Fruit fly (Drosophila melanogaster) whole organism, embryonic: Measurements from ENCODE around the gene kirre.

Experiments
- Asciz ChIP-seq: fragments of 200-800 bp; sonication (Bioruptor generic); optimal IDR thresholded peaks from 2 replicates; lab custom pipeline; 2017; ENCODE audit warnings: missing biosample characterization, mild to moderate bottlenecking, missing genetic modification characterization, missing genetic modification reagents
- Atf6 ChIP-seq: fragments of 200-800 bp; sonication (Bioruptor generic); IDR thresholded peaks from 2 replicates; pipeline ENCODE4 v1.3.6; 2022; ENCODE audit warnings: missing biosample characterization, missing genetic modification characterization
- CG10147 ChIP-seq: fragments of 200-800 bp; sonication (Bioruptor generic); optimal IDR thresholded peaks from 2 replicates; lab custom pipeline; 2019; ENCODE audit warnings: missing biosample characterization, mild to moderate bottlenecking, missing genetic modification characterization, moderate library complexity
- CG10366 ChIP-seq: fragments of 200-800 bp; sonication (Bioruptor generic); IDR thresholded peaks from 2 replicates; pipeline ENCODE4 v1.3.6; 2022; ENCODE audit warnings: missing biosample characterization, missing genetic modification characterization
- CG11504 ChIP-seq: fragments of 200-800 bp; sonication (Bioruptor generic); optimal IDR thresholded peaks from 3 replicates; lab custom pipeline; 2019; ENCODE audit warnings: missing biosample characterization, mild to moderate bottlenecking, missing genetic modification characterization, moderate library complexity
- CG11696 ChIP-seq: fragments of 200-800 bp; sonication (Bioruptor generic); IDR thresholded peaks from 2 replicates; pipeline ENCODE4 v1.3.6; 2022; ENCODE audit warnings: missing biosample characterization, missing genetic modification characterization
- CG12299 ChIP-seq: fragments of 200-800 bp; sonication (Bioruptor generic); optimal IDR thresholded peaks from 2 replicates; lab custom pipeline; 2018; ENCODE audit warnings: missing biosample characterization, mild to moderate bottlenecking, missing genetic modification characterization
- CG14050 ChIP-seq: fragments of 200-800 bp; sonication (Bioruptor generic); IDR thresholded peaks from 3 replicates; pipeline ENCODE4 v1.3.6; 2022; ENCODE audit warnings: missing biosample characterization, missing genetic modification characterization
- CG14860 ChIP-seq: fragments of 200-800 bp; sonication (Bioruptor generic); IDR thresholded peaks from 3 replicates; pipeline ENCODE4 v1.3.6; 2022; ENCODE audit warnings: missing biosample characterization, missing genetic modification characterization; ENCODE audit not compliant: partially characterized antibody
- CG14965 ChIP-seq: fragments of 200-800 bp; sonication (Bioruptor generic); optimal IDR thresholded peaks from 2 replicates; lab custom pipeline; 2016; ENCODE audit warnings: missing biosample characterization, missing genetic modification characterization, borderline replicate concordance
- CG15601 ChIP-seq: fragments of 200-800 bp; sonication (Bioruptor generic); optimal IDR thresholded peaks from 3 replicates; lab custom pipeline; 2019; ENCODE audit warnings: missing biosample characterization, mild to moderate bottlenecking, missing genetic modification characterization, moderate library complexity
- CG1602 ChIP-seq: fragments of 200-800 bp; sonication (Bioruptor generic); optimal IDR thresholded peaks from 3 replicates; lab custom pipeline; 2016; ENCODE audit warnings: missing biosample characterization, missing genetic modification characterization
- CG31441 ChIP-seq: fragments of 200-800 bp; sonication (Bioruptor generic); IDR thresholded peaks from 2 replicates; pipeline ENCODE4 v1.3.6; 2022; ENCODE audit warnings: missing biosample characterization, missing genetic modification characterization
- CG32532 ChIP-seq: fragments of 200-800 bp; sonication (Bioruptor generic); IDR thresholded peaks from 2 replicates; pipeline ENCODE4 v1.3.6; 2022; ENCODE audit warnings: missing biosample characterization, missing genetic modification characterization
- CG3407 ChIP-seq: fragments of 200-800 bp; sonication (Bioruptor generic); optimal IDR thresholded peaks from 2 replicates; lab custom pipeline; 2018; ENCODE audit warnings: missing biosample characterization, mild to moderate bottlenecking, missing genetic modification characterization
- CG3847 ChIP-seq: fragments of 200-800 bp; sonication (Bioruptor generic); IDR thresholded peaks from 2 replicates; pipeline ENCODE4 v1.3.6; 2022; ENCODE audit warnings: missing biosample characterization, missing genetic modification characterization
- CG6689 ChIP-seq: fragments of 200-800 bp; sonication (Bioruptor generic); IDR thresholded peaks from 2 replicates; pipeline ENCODE4 v1.3.6; 2022; ENCODE audit warnings: missing biosample characterization, missing genetic modification characterization
- CG7786 ChIP-seq: fragments of 200-800 bp; sonication (Bioruptor generic); optimal IDR thresholded peaks from 2 replicates; lab custom pipeline; 2016; ENCODE audit warnings: missing biosample characterization, missing genetic modification characterization
- CG7839 ChIP-seq: fragments of 200-800 bp; sonication (Bioruptor generic); optimal IDR thresholded peaks from 3 replicates; lab custom pipeline; 2018; ENCODE audit warnings: missing biosample characterization, mild to moderate bottlenecking, missing genetic modification characterization, moderate library complexity
- CG8944 ChIP-seq: fragments of 200-800 bp; sonication (Bioruptor generic); optimal IDR thresholded peaks from 3 replicates; lab custom pipeline; 2016; ENCODE audit warnings: missing biosample characterization, missing genetic modification characterization
- CG9609 ChIP-seq: fragments of 200-800 bp; sonication (Bioruptor generic); optimal IDR thresholded peaks from 3 replicates; lab custom pipeline; 2016; ENCODE audit warnings: missing biosample characterization, missing genetic modification characterization
- CG9727 ChIP-seq: fragments of 200-800 bp; sonication (Bioruptor generic); optimal IDR thresholded peaks from 3 replicates; lab custom pipeline; 2017; ENCODE audit warnings: missing biosample characterization, mild to moderate bottlenecking, missing genetic modification characterization
- CG9817 ChIP-seq: fragments of 200-800 bp; sonication (Bioruptor generic); optimal IDR thresholded peaks from 2 replicates; lab custom pipeline; 2018; ENCODE audit warnings: missing biosample characterization, mild to moderate bottlenecking, missing genetic modification characterization, moderate library complexity
- CG9932 ChIP-seq: fragments of 200-800 bp; sonication (Bioruptor generic); IDR thresholded peaks from 2 replicates; pipeline ENCODE4 v1.3.6; 2022; ENCODE audit warnings: missing biosample characterization, missing genetic modification characterization
- D ChIP-seq, 2 experiments: fragments of 200-800 bp in 1 of 2; fragments of >200 bp in 1 of 2; sonication (Bioruptor generic) in 1 of 2; optimal IDR thresholded peaks; 2 replicates in 1 of 2; 3 replicates in 1 of 2; lab custom pipeline; 2017; ENCODE audit warnings: mild to moderate bottlenecking in 1 of 2, missing biosample characterization in 1 of 2, missing genetic modification characterization in 1 of 2, missing genetic modification reagents in 1 of 2
- Dad ChIP-seq: fragments of 200-800 bp; sonication (Bioruptor generic); optimal IDR thresholded peaks from 3 replicates; lab custom pipeline; 2016; ENCODE audit warnings: missing biosample characterization, missing genetic modification characterization
- Dref ChIP-seq: fragments of 200-800 bp; sonication (Bioruptor generic); IDR thresholded peaks from 2 replicates; pipeline ENCODE4 v1.3.6; 2022; ENCODE audit warnings: missing biosample characterization, missing genetic modification characterization
- Ets65A ChIP-seq: fragments of 200-800 bp; sonication (Bioruptor generic); peaks from one replicate; lab custom pipeline; 2016; ENCODE audit warnings: missing biosample characterization, missing genetic modification characterization
- Fer1 ChIP-seq: fragments of 200-800 bp; sonication (Bioruptor generic); optimal IDR thresholded peaks from 2 replicates; lab custom pipeline; 2017; ENCODE audit warnings: missing biosample characterization, mild to moderate bottlenecking, missing genetic modification characterization
- NC2β ChIP-seq: fragments of 200-800 bp; sonication (Bioruptor generic); optimal IDR thresholded peaks from 2 replicates; lab custom pipeline; 2016; ENCODE audit warnings: missing biosample characterization, missing genetic modification characterization
- PHDP ChIP-seq: fragments of 200-800 bp; sonication (Bioruptor generic); optimal IDR thresholded peaks from 3 replicates; lab custom pipeline; 2018; ENCODE audit warnings: missing biosample characterization, mild to moderate bottlenecking, missing genetic modification characterization, moderate library complexity
- Sox102F ChIP-seq: fragments of 200-800 bp; sonication (Bioruptor generic); optimal IDR thresholded peaks from 2 replicates; lab custom pipeline; 2018; ENCODE audit warnings: missing biosample characterization, mild to moderate bottlenecking, missing genetic modification characterization, moderate library complexity
- abd-A ChIP-seq: fragments of 200-800 bp; sonication (Bioruptor generic); optimal IDR thresholded peaks from 3 replicates; lab custom pipeline; 2019; ENCODE audit warnings: missing biosample characterization, mild to moderate bottlenecking, missing genetic modification characterization, moderate library complexity
- amos ChIP-seq: fragments of 200-800 bp; sonication (Bioruptor generic); IDR thresholded peaks from 2 replicates; pipeline ENCODE4 v1.3.6; 2022; ENCODE audit warnings: missing biosample characterization, missing genetic modification characterization; ENCODE audit not compliant: partially characterized antibody
- ap ChIP-seq: fragments of 200-800 bp; sonication (Bioruptor generic); IDR thresholded peaks from 2 replicates; pipeline ENCODE4 v1.3.6; 2022; ENCODE audit warnings: missing biosample characterization, missing genetic modification characterization
- ash1 ChIP-seq: fragments of 200-800 bp; sonication (Bioruptor generic); optimal IDR thresholded peaks from 2 replicates; lab custom pipeline; 2018; ENCODE audit warnings: missing biosample characterization, mild to moderate bottlenecking, missing genetic modification characterization
- bab2 ChIP-seq: fragments of 200-800 bp; sonication (Bioruptor generic); optimal IDR thresholded peaks from 2 replicates; lab custom pipeline; 2016; ENCODE audit warnings: missing biosample characterization, missing genetic modification characterization
- cas ChIP-seq: fragments of 200-800 bp; sonication (Bioruptor generic); IDR thresholded peaks from 2 replicates; pipeline ENCODE4 v1.3.6; 2022; ENCODE audit warnings: missing biosample characterization, missing genetic modification characterization
- danr ChIP-seq: fragments of 200-800 bp; sonication (Bioruptor generic); IDR thresholded peaks from 2 replicates; pipeline ENCODE4 v1.3.6; 2022; ENCODE audit warnings: missing biosample characterization, missing genetic modification characterization
- dmrt11E ChIP-seq: fragments of 200-800 bp; sonication (Bioruptor generic); optimal IDR thresholded peaks from 3 replicates; lab custom pipeline; 2018; ENCODE audit warnings: missing biosample characterization, mild to moderate bottlenecking, missing genetic modification characterization, moderate library complexity
- fd64A ChIP-seq: fragments of 200-800 bp; sonication (Bioruptor generic); optimal IDR thresholded peaks from 3 replicates; lab custom pipeline; 2018; ENCODE audit warnings: missing biosample characterization, mild to moderate bottlenecking, missing genetic modification characterization
- lola ChIP-seq, 3 experiments: fragments of >200 bp in 2 of 3; fragments of 200-800 bp in 1 of 3; sonication (Bioruptor generic) in 1 of 3; optimal IDR thresholded peaks; 2 replicates each; lab custom pipeline; 2017 to 2019; ENCODE audit warnings: missing biosample characterization in 3 of 3, missing genetic modification characterization in 3 of 3, mild to moderate bottlenecking in 1 of 3, moderate library complexity in 1 of 3
- maf-S ChIP-seq: fragments of 200-800 bp; sonication (Bioruptor generic); optimal IDR thresholded peaks from 2 replicates; lab custom pipeline; 2016; ENCODE audit warnings: missing biosample characterization, missing genetic modification characterization
- pnt ChIP-seq: fragments of 200-800 bp; sonication (Bioruptor generic); optimal IDR thresholded peaks from 3 replicates; lab custom pipeline; 2016; ENCODE audit warnings: missing biosample characterization, missing genetic modification characterization
- pros ChIP-seq: fragments of 200-800 bp; sonication (Bioruptor generic); optimal IDR thresholded peaks from 3 replicates; lab custom pipeline; 2019; ENCODE audit warnings: missing biosample characterization, mild to moderate bottlenecking, missing genetic modification characterization, moderate library complexity
- so ChIP-seq: fragments of 200-800 bp; sonication (Bioruptor generic); IDR thresholded peaks from 3 replicates; pipeline ENCODE4 v1.3.6; 2022; ENCODE audit warnings: missing biosample characterization, missing genetic modification characterization
- sqz ChIP-seq: fragments of 200-800 bp; sonication (Bioruptor generic); optimal IDR thresholded peaks from 3 replicates; lab custom pipeline; 2018; ENCODE audit warnings: missing biosample characterization, mild to moderate bottlenecking, missing genetic modification characterization
- toy ChIP-seq: fragments of 200-800 bp; sonication (Bioruptor generic); IDR thresholded peaks from 2 replicates; pipeline ENCODE4 v1.3.6; 2022; ENCODE audit warnings: missing biosample characterization, missing genetic modification characterization
- vnd ChIP-seq: fragments of 200-800 bp; sonication (Bioruptor generic); IDR thresholded peaks from 3 replicates; pipeline ENCODE4 v1.3.6; 2022; ENCODE audit warnings: missing biosample characterization, missing genetic modification characterization; ENCODE audit not compliant: partially characterized antibody
- zf30C ChIP-seq: fragments of 200-800 bp; sonication (Bioruptor generic); optimal IDR thresholded peaks from 3 replicates; lab custom pipeline; 2018; ENCODE audit warnings: missing biosample characterization, mild to moderate bottlenecking, missing genetic modification characterization

The kirre gene

dm6 chrX:3068292-3068691 is 328.1 kb downstream of the kirre start (continued):
- TF ChIP-seq dmrt11E, result peak; percentile 76
- TF ChIP-seq Dref, result no peak
- peak; percentile 32 for TF ChIP-seq zf30C
- TF ChIP-seq CG1602 (GFP tag; lab: Kevin White, UChicago), result peak; percentile 11
- TF ChIP-seq Ets65A, result peak; percentile 94
- TF ChIP-seq Fer1 (GFP tag; lab: Kevin White, UChicago), result peak; percentile 25
- peak; percentile 45; the same call in 1 of the 2 replicates for TF ChIP-seq CG32532 (GFP tag; lab: Robert Waterston, UW)
- no peak for TF ChIP-seq toy (GFP tag; lab: Robert Waterston, UW)
- no peak for TF ChIP-seq CG11696 (GFP tag; lab: Robert Waterston, UW)
- no peak for TF ChIP-seq danr (GFP tag; lab: Robert Waterston, UW)
- TF ChIP-seq bab2 (GFP tag; lab: Kevin White, UChicago), result peak; percentile 55
- TF ChIP-seq Sox102F, result peak; percentile 60
- peak; percentile 54 for TF ChIP-seq CG31441 (GFP tag; lab: Robert Waterston, UW)
- no peak for TF ChIP-seq CG12299 (tag; lab: Kevin White, UChicago)
- TF ChIP-seq CG9932 (GFP tag; lab: Robert Waterston, UW), result peak; percentile 30; the same call in 1 of the 2 replicates
- peak; percentile 39 for TF ChIP-seq CG3407 (GFP tag; lab: Kevin White, UChicago)
- TF ChIP-seq Asciz (GFP tag; lab: Kevin White, UChicago), result no peak
- TF ChIP-seq maf-S (GFP tag; lab: Kevin White, UChicago), result peak; percentile 4
- TF ChIP-seq CG9609, result peak; percentile 60
- no peak for TF ChIP-seq pros (GFP tag; lab: Kevin White, UChicago)
- peak; percentile 26 for TF ChIP-seq CG8944
- no peak for TF ChIP-seq CG10147
- TF ChIP-seq CG10366 (GFP tag; lab: Robert Waterston, UW), result peak; percentile 25; the same call in 1 of the 2 replicates
- TF ChIP-seq CG3847 (GFP tag; lab: Robert Waterston, UW), result no peak
- TF ChIP-seq pnt (GFP tag; lab: Kevin White, UChicago), result peak; percentile 34
- TF ChIP-seq ap (GFP tag; lab: Robert Waterston, UW), result no peak
- peak; percentile 37 for TF ChIP-seq CG7786 (GFP tag; lab: Kevin White, UChicago)
- peak; percentile 36; the same call in 1 of the 2 replicates for TF ChIP-seq Atf6 (GFP tag; lab: Robert Waterston, UW)

- TF ChIP-seq fd64A (GFP tag; lab: Kevin White, UChicago), result no peak
- TF ChIP-seq zf30C, result peak; percentile 60
- no peak for TF ChIP-seq CG14965
- no peak for TF ChIP-seq CG14050
- no peak for TF ChIP-seq CG15601 (tag; lab: Kevin White, UChicago)
- TF ChIP-seq PHDP, result peak; percentile 6
- TF ChIP-seq cas (GFP tag; lab: Robert Waterston, UW), result no peak
- no peak for TF ChIP-seq amos (GFP tag; lab: Robert Waterston, UW)
- TF ChIP-seq D (optimal IDR thresholded peaks at IDR 0.05; lab: Kevin White, UChicago), result no peak
- TF ChIP-seq D (GFP tag; optimal IDR thresholded peaks at IDR 0.05; lab: Kevin White, UChicago), result peak; percentile 36
- no peak for TF ChIP-seq so (GFP tag; lab: Robert Waterston, UW)
- peak; percentile 20 for TF ChIP-seq CG9727
- no peak for TF ChIP-seq CG9817
- TF ChIP-seq vnd (GFP tag; lab: Robert Waterston, UW), result no peak
- TF ChIP-seq abd-A, result no peak
- peak in 1 of 3 experiments; percentile 61 for TF ChIP-seq lola (GFP tag; optimal IDR thresholded peaks at IDR 0.05; lab: Kevin White, UChicago)
- no peak for TF ChIP-seq CG7786 (GFP tag; lab: Kevin White, UChicago)
- no peak for TF ChIP-seq Dad (GFP tag; lab: Kevin White, UChicago)
- no peak for TF ChIP-seq CG10147
- TF ChIP-seq ash1, result no peak
- no peak for TF ChIP-seq sqz (GFP tag; lab: Kevin White, UChicago)
- no peak for TF ChIP-seq CG14860 (GFP tag; lab: Robert Waterston, UW)
- no peak for TF ChIP-seq NC2β (GFP tag; lab: Kevin White, UChicago)
- peak; percentile 21 for TF ChIP-seq CG7839 (tag; lab: Kevin White, UChicago)
- peak; percentile 19; the same call in 1 of the 2 replicates for TF ChIP-seq CG6689
- peak; percentile 25 for TF ChIP-seq CG11504
Measured at dm6 chrX:3073590-3073989, 333.4 kb downstream of the kirre start.
